Worm (Caenorhabditis elegans): ENCODE data around the gene cwf-19L2.

DNA sequence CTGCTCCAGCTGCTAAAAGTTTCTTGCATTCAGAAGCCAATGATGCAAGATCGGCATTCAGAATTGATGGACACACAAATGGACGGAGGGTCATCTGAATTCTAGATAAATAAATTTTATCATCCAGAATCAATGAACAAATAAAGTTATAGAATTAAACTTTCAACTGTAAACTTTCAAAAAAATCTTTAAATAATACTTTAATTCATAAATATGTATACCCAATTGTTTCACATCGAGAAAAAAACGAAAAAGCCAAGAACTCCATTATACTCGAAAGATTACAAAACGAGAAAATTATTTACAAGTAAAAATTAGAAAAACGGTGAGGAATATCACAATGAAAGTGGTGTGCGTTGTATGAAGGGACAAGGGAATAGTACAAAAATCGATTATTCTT is 53.6 kb downstream of the cwf-19L2 start, which contains the start of gene F08F8.7:
- no peak for TF ChIP-seq mel-28 (tag; optimal IDR thresholded peaks at IDR 0.05; ENCODE audit: borderline replicate concordance)
- no peak for TF ChIP-seq F52B5.7 (tag; optimal IDR thresholded peaks at IDR 0.05)
- no peak for TF ChIP-seq snpc-1.1 (tag; optimal IDR thresholded peaks at IDR 0.05; ENCODE audit: insufficient read depth)
- TF ChIP-seq lin-54 (GFP tag; optimal IDR thresholded peaks at IDR 0.05), result no peak
- no peak for TF ChIP-seq rpc-1 (optimal IDR thresholded peaks at IDR 0.05)
- no peak for TF ChIP-seq rpc-1 (tag; optimal IDR thresholded peaks at IDR 0.05)
- TF ChIP-seq hrde-1 (tag; optimal IDR thresholded peaks at IDR 0.05; ENCODE audit: borderline replicate concordance), result no peak
- no peak for TF ChIP-seq ztf-26 (tag; optimal IDR thresholded peaks at IDR 0.05)
- TF ChIP-seq nhr-179 (tag; optimal IDR thresholded peaks at IDR 0.05), result no peak
- TF ChIP-seq mxl-1 (tag; optimal IDR thresholded peaks at IDR 0.05), result no peak
- no peak for TF ChIP-seq ccch-3 (GFP tag; optimal IDR thresholded peaks at IDR 0.05)
- no peak for TF ChIP-seq rec-8 (tag; optimal IDR thresholded peaks at IDR 0.05)

All from whole organism, young adult.